Worm (Caenorhabditis elegans) whole organism, L2 larva: ENCODE results near the gene gcy-29.

Experiments used
- C34F6.9 ChIP-seq: fragments of 150-350 bp; optimal IDR thresholded peaks from 2 replicates; lab custom pipeline; 2014; ENCODE audit warnings: missing biosample characterization, missing genetic modification characterization
- F13H6.1 ChIP-seq: sonication (generic microtip); optimal IDR thresholded peaks from 2 replicates; lab custom pipeline; 2016; ENCODE audit warnings: missing genetic modification characterization, missing compliant biosample characterization
- R02D3.7 ChIP-seq: fragments of 150-350 bp; optimal IDR thresholded peaks from 2 replicates; lab custom pipeline; 2014; ENCODE audit warnings: missing biosample characterization, missing genetic modification characterization
- ZK546.5 ChIP-seq: sonication (generic microtip); optimal IDR thresholded peaks from 2 replicates; lab custom pipeline; 2017; ENCODE audit warnings: missing biosample characterization, missing genetic modification characterization
- aly-2 ChIP-seq: fragments of 150-350 bp; optimal IDR thresholded peaks from 2 replicates; lab custom pipeline; 2014; ENCODE audit warnings: missing biosample characterization, missing genetic modification characterization
- blmp-1 ChIP-seq: sonication (generic microtip); optimal IDR thresholded peaks from 2 replicates; lab custom pipeline; 2017; ENCODE audit warnings: missing genetic modification characterization, mild to moderate bottlenecking, missing compliant biosample characterization, antibody characterized with exemption, moderate library complexity; ENCODE audit not compliant: insufficient read depth
- ceh-16 ChIP-seq: fragments of 150-350 bp; optimal IDR thresholded peaks from 2 replicates; lab custom pipeline; 2014; ENCODE audit warnings: missing biosample characterization, missing genetic modification characterization
- ceh-82 ChIP-seq: fragments of 150-350 bp; optimal IDR thresholded peaks from 2 replicates; lab custom pipeline; 2014; ENCODE audit warnings: missing biosample characterization, missing genetic modification characterization
- crh-2 ChIP-seq: sonication (generic microtip); optimal IDR thresholded peaks from 2 replicates; lab custom pipeline; 2017; ENCODE audit warnings: missing biosample characterization, missing genetic modification characterization
- dmd-4 ChIP-seq: sonication (generic microtip); optimal IDR thresholded peaks from 2 replicates; lab custom pipeline; 2017; ENCODE audit warnings: missing biosample characterization, missing genetic modification characterization
- egl-27 ChIP-seq: sonication (generic microtip); optimal IDR thresholded peaks from 3 replicates; lab custom pipeline; 2017; ENCODE audit warnings: missing biosample characterization, missing genetic modification reagents, missing genetic modification characterization
- elt-3 ChIP-seq: sonication (generic microtip); optimal IDR thresholded peaks from 2 replicates; lab custom pipeline; 2017; ENCODE audit warnings: missing biosample characterization, missing genetic modification characterization
- fos-1 ChIP-seq: fragments of 150-350 bp; optimal IDR thresholded peaks from 2 replicates; lab custom pipeline; 2014; ENCODE audit warnings: missing biosample characterization, missing genetic modification characterization
- lin-11 ChIP-seq: fragments of 150-350 bp; sonication (generic microtip); optimal IDR thresholded peaks from 2 replicates; lab custom pipeline; 2014; ENCODE audit warnings: missing biosample characterization, missing genetic modification characterization, inconsistent platforms, mixed read lengths
- lin-13 ChIP-seq: fragments of 150-350 bp; optimal IDR thresholded peaks from 2 replicates; lab custom pipeline; 2014; ENCODE audit warnings: missing biosample characterization, missing genetic modification reagents, missing genetic modification characterization
- lin-39 ChIP-seq: fragments of 150-350 bp; optimal IDR thresholded peaks from 2 replicates; lab custom pipeline; 2014; ENCODE audit warnings: missing biosample characterization, missing genetic modification reagents, missing genetic modification characterization
- lsy-2 ChIP-seq, 2 experiments: fragments of 150-350 bp in 1 of 2; sonication (generic microtip) in 1 of 2; optimal IDR thresholded peaks; 2 replicates each; lab custom pipeline; 2014 to 2017; ENCODE audit warnings: missing biosample characterization in 2 of 2, missing genetic modification characterization in 2 of 2
- mab-5 ChIP-seq: fragments of 150-350 bp; optimal IDR thresholded peaks from 2 replicates; lab custom pipeline; 2014; ENCODE audit warnings: missing biosample characterization, missing genetic modification characterization
- mbf-1 ChIP-seq: sonication (generic microtip); optimal IDR thresholded peaks from 2 replicates; lab custom pipeline; 2017; ENCODE audit warnings: missing biosample characterization, missing genetic modification characterization
- mdl-1 ChIP-seq, 2 experiments: fragments of 150-350 bp in 1 of 2; sonication (generic microtip) in 1 of 2; optimal IDR thresholded peaks; 2 replicates each; lab custom pipeline; 2017; ENCODE audit warnings: missing biosample characterization in 2 of 2, missing genetic modification characterization in 2 of 2
- nhr-11 ChIP-seq: fragments of 150-350 bp; optimal IDR thresholded peaks from 2 replicates; lab custom pipeline; 2014; ENCODE audit warnings: missing biosample characterization, missing genetic modification characterization
- nhr-12 ChIP-seq: fragments of 150-350 bp; optimal IDR thresholded peaks from 2 replicates; lab custom pipeline; 2014; ENCODE audit warnings: missing biosample characterization, missing genetic modification characterization
- nhr-129 ChIP-seq: fragments of 150-350 bp; optimal IDR thresholded peaks from 2 replicates; lab custom pipeline; 2014; ENCODE audit warnings: missing biosample characterization, missing genetic modification characterization
- nhr-23 ChIP-seq: fragments of 150-350 bp; optimal IDR thresholded peaks from 2 replicates; lab custom pipeline; 2014; ENCODE audit warnings: missing biosample characterization, missing genetic modification reagents, missing genetic modification characterization
- nhr-237 ChIP-seq: fragments of 150-350 bp; optimal IDR thresholded peaks from 2 replicates; lab custom pipeline; 2014; ENCODE audit warnings: missing biosample characterization, missing genetic modification characterization
- nhr-25 ChIP-seq: fragments of 150-350 bp; sonication (generic microtip); optimal IDR thresholded peaks from 3 replicates; lab custom pipeline; 2014; ENCODE audit warnings: missing biosample characterization, missing genetic modification characterization
- nhr-77 ChIP-seq: fragments of 150-350 bp; optimal IDR thresholded peaks from 2 replicates; lab custom pipeline; 2014; ENCODE audit warnings: missing biosample characterization, missing genetic modification characterization
- peb-1 ChIP-seq: fragments of 150-350 bp; optimal IDR thresholded peaks from 2 replicates; lab custom pipeline; 2014; ENCODE audit warnings: missing biosample characterization, missing genetic modification characterization
- skn-1 ChIP-seq: sonication (generic microtip); optimal IDR thresholded peaks from 2 replicates; lab custom pipeline; 2017; ENCODE audit warnings: missing biosample characterization, missing genetic modification characterization
- sma-3 ChIP-seq: sonication (generic microtip); optimal IDR thresholded peaks from 2 replicates; lab custom pipeline; 2016; ENCODE audit warnings: missing genetic modification reagents, missing genetic modification characterization, missing compliant biosample characterization
- sma-9 ChIP-seq, 2 experiments: fragments of 150-350 bp in 1 of 2; sonication (generic microtip) in 1 of 2; optimal IDR thresholded peaks; 2 replicates each; lab custom pipeline; 2014 to 2016; ENCODE audit warnings: missing genetic modification characterization in 2 of 2, mild to moderate bottlenecking in 1 of 2, missing biosample characterization in 1 of 2, missing compliant biosample characterization in 1 of 2, missing genetic modification reagents in 1 of 2, moderate library complexity in 1 of 2
- snpc-4 ChIP-seq: fragments of 150-350 bp; optimal IDR thresholded peaks from 2 replicates; lab custom pipeline; 2014; ENCODE audit warnings: missing biosample characterization, missing genetic modification characterization
- unc-39 ChIP-seq: fragments of 150-350 bp; optimal IDR thresholded peaks from 2 replicates; lab custom pipeline; 2014; ENCODE audit warnings: missing biosample characterization, missing genetic modification characterization
- unc-62 ChIP-seq: fragments of 150-350 bp; optimal IDR thresholded peaks from 2 replicates; lab custom pipeline; 2014; ENCODE audit warnings: missing biosample characterization, missing genetic modification reagents, missing genetic modification characterization
- zag-1 ChIP-seq: fragments of 150-350 bp; optimal IDR thresholded peaks from 2 replicates; lab custom pipeline; 2014; ENCODE audit warnings: missing biosample characterization, missing genetic modification characterization
- ztf-11 ChIP-seq: sonication (generic microtip); optimal IDR thresholded peaks from 2 replicates; lab custom pipeline; 2017; ENCODE audit warnings: missing biosample characterization, missing genetic modification characterization
- ztf-4 ChIP-seq: fragments of 150-350 bp; optimal IDR thresholded peaks from 2 replicates; lab custom pipeline; 2014; ENCODE audit warnings: missing biosample characterization, missing genetic modification characterization

Gene gcy-29

DNA sequence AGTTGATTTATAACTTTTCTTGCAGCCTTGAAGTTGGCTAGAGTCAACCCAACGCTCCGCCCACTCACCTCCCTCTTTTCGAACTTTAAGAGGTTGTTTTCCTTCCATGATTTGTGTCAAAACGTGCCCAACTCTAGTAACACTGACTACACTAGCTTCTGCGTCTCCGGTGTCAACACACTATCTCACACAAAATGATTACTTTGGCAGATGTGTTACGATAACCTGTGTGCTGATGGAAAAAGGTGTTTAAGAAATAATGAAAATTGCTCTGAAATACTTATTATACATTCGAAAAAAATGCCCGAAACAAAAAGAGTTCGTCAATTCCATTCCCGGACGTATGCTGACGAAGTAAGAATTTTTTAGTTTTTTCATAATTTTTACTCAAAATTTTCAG is 45.6 kb downstream of the gcy-29 start, which contains the start of gene K10H10.6:
K10H10.6 (plus strand) TSS at position 301 of the 400 bp plus-strand sequence.
- TF ChIP-seq lin-11 (tag; lab: Kevin White, UChicago) (no peak), dmd-4 (tag; lab: Kevin White, UChicago) (no peak), sma-3 (GFP tag; lab: Kevin White, UChicago) (no peak), nhr-12 (tag; lab: Kevin White, UChicago) (no peak), unc-39 (no peak), ZK546.5 (tag; lab: Kevin White, UChicago) (no peak), ceh-82 (tag; lab: Kevin White, UChicago) (no peak), fos-1 (tag; lab: Kevin White, UChicago) (no peak), crh-2 (tag; lab: Kevin White, UChicago) (no peak), ceh-16 (tag; lab: Kevin White, UChicago) (no peak), ztf-11 (tag; lab: Kevin White, UChicago) (no peak), C34F6.9 (tag; lab: Kevin White, UChicago) (no peak), mdl-1 (tag; optimal IDR thresholded peaks at IDR 0.05; lab: Kevin White, UChicago) (no peak), sma-9 (GFP tag; optimal IDR thresholded peaks at IDR 0.05; lab: Kevin White, UChicago) (no peak), sma-9 (tag; optimal IDR thresholded peaks at IDR 0.05; lab: Kevin White, UChicago) (no peak), mab-5 (no peak), zag-1 (tag; lab: Kevin White, UChicago) (no peak)
- TF ChIP-seq, all 48 proteins: peak for 0

DNA sequence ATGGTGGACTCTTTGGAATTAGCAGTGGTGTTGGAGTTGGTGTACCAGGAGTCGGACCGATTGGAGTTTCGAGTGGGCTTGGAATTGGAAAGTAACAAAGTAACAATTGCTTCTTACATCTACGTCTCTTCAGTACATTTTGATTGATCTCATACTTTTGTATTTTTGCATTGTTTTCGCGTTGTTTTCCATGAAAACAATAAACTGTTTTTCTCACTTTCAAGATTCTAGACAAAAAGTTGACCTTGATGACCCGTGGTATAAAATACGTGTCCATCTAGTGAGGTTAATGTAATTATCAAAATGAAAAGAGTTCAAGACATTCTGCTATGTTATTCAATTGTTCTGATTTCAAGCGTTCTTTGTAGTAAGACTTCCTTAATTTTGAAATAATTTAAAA is 47.1 kb downstream of the gcy-29 start, which contains the start of gene K10H10.5:
K10H10.5 (plus strand) TSS at position 301 of the 400 bp plus-strand sequence.
- TF ChIP-seq R02D3.7 (tag; lab: Kevin White, UChicago), result no peak
- no peak for TF ChIP-seq elt-3
- TF ChIP-seq nhr-23 (tag; lab: Kevin White, UChicago), result no peak
- no peak for TF ChIP-seq ZK546.5 (tag; lab: Kevin White, UChicago)
- TF ChIP-seq dmd-4 (tag; lab: Kevin White, UChicago), result no peak
- no peak for TF ChIP-seq skn-1 (tag; lab: Kevin White, UChicago)
- no peak for TF ChIP-seq peb-1
- TF ChIP-seq aly-2 (tag; lab: Kevin White, UChicago), result no peak
- TF ChIP-seq nhr-237 (tag; lab: Kevin White, UChicago), result no peak
- TF ChIP-seq nhr-25 (tag; lab: Kevin White, UChicago), result no peak
- no peak for TF ChIP-seq ztf-11 (tag; lab: Kevin White, UChicago)
- no peak for TF ChIP-seq lin-11 (tag; lab: Kevin White, UChicago)
- TF ChIP-seq C34F6.9 (tag; lab: Kevin White, UChicago), result no peak
- TF ChIP-seq egl-27 (tag; lab: Kevin White, UChicago), result no peak

DNA sequence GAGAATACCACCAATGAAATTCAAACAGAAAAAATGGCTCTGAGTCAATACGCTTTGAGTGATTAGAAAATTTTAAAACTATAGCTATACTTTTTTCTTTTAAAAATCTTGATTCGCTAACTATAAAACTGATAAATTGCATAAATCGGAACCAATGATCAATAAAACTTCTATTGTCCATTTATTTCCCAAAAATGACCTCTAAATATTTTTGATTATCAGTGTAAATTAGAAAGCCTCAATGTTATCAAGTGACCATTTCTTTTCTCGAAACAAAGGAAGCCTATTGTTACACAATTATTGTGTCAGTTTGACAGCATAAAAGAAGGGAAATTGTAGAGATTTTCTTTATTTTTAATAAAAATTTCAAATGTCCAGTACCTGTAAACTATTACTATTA is 48.5 kb downstream of the gcy-29 start, which contains the start of gene K10H10.4:
K10H10.4 (plus strand) TSS at position 301 of the 400 bp plus-strand sequence.
- TF ChIP-seq elt-3 (no peak), ceh-82 (tag; lab: Kevin White, UChicago) (no peak), mbf-1 (no peak), nhr-77 (tag; lab: Kevin White, UChicago) (no peak), snpc-4 (no peak), R02D3.7 (tag; lab: Kevin White, UChicago) (no peak), ztf-4 (tag; lab: Kevin White, UChicago) (no peak), unc-62 (GFP tag; lab: Kevin White, UChicago) (no peak), lin-13 (no peak), nhr-11 (tag; lab: Kevin White, UChicago) (no peak), blmp-1 (no peak), lin-39 (tag; lab: Kevin White, UChicago) (no peak), F13H6.1 (tag; lab: Kevin White, UChicago) (no peak), zag-1 (tag; lab: Kevin White, UChicago) (no peak), aly-2 (tag; lab: Kevin White, UChicago) (no peak), C34F6.9 (tag; lab: Kevin White, UChicago) (no peak), sma-3 (GFP tag; lab: Kevin White, UChicago) (no peak), lsy-2 (tag; optimal IDR thresholded peaks at IDR 0.05; lab: Kevin White, UChicago) (no peak), ztf-11 (tag; lab: Kevin White, UChicago) (no peak)

DNA sequence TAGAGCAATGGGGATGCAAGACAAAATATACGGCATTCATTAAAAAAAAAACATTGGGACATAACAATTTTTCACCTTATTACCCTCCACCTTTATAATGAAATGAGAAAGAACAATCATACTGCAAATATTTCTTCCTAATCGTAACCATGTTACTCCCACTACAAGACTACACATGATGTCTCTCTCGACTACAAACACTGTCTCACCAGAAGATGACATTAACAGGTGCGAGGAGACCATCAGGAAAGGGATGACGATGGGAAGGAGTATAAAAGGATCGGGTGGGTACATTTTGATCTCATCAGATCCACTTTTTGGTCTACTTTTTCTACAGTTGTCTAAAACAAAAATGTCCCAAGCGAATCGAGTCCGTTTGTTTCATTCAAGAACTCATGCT is 50.7 kb downstream of the gcy-29 start, which contains the start of gene dhs-8:
dhs-8 (plus strand) TSS at position 179 of the 400 bp plus-strand sequence.
- TF ChIP-seq nhr-237 (tag; lab: Kevin White, UChicago), result no peak
- TF ChIP-seq nhr-129 (tag; lab: Kevin White, UChicago), result peak; percentile 29
- no peak for TF ChIP-seq blmp-1
- TF ChIP-seq sma-9 (GFP tag; optimal IDR thresholded peaks at IDR 0.05; lab: Kevin White, UChicago), result peak; percentile 57
- no peak for TF ChIP-seq sma-9 (tag; optimal IDR thresholded peaks at IDR 0.05; lab: Kevin White, UChicago)
- TF ChIP-seq R02D3.7 (tag; lab: Kevin White, UChicago), result no peak
- no peak for TF ChIP-seq ztf-4 (tag; lab: Kevin White, UChicago)
